Fruit fly (Drosophila melanogaster) S2 (cell line): ENCODE data around the gene CG33702.

Experiments used
- CG8478 ChIP-seq: fragments of >200 bp; optimal IDR thresholded peaks from 2 replicates; lab custom pipeline; 2018
- CTCF ChIP-seq, 2 experiments: fragments of >200 bp; optimal IDR thresholded peaks; 2 replicates each; lab custom pipeline; 2018

Gene CG33702

dm6 chr3L:9491331-9491730 is 21.9 kb downstream of the CG33702 start:
- no peak for TF ChIP-seq CG8478 (lab: Kevin White, UChicago)
- TF ChIP-seq CTCF (optimal IDR thresholded peaks at IDR 0.05; lab: Kevin White, UChicago): no peak

- no peak for TF ChIP-seq CG8478 (lab: Kevin White, UChicago)
- no peak for TF ChIP-seq CTCF (optimal IDR thresholded peaks at IDR 0.05; lab: Kevin White, UChicago)
Observed at dm6 chr3L:9490432-9490831, 22.8 kb downstream of the CG33702 start.

- TF ChIP-seq CG8478 (lab: Kevin White, UChicago): no peak
- TF ChIP-seq CTCF (optimal IDR thresholded peaks at IDR 0.05; lab: Kevin White, UChicago): no peak
Observed at dm6 chr3L:9489627-9490026, 23.6 kb downstream of the CG33702 start.

- TF ChIP-seq CG8478 (lab: Kevin White, UChicago) (no peak), CTCF (optimal IDR thresholded peaks at IDR 0.05; lab: Kevin White, UChicago) (no peak)
Observed at dm6 chr3L:9489133-9489532, 24.1 kb downstream of the CG33702 start, which contains the start of gene CG32036. Gene CG32036, minus strand, starts transcription at chr3L:9489233.

dm6 chr3L:9487586-9487985 is 25.6 kb downstream of the CG33702 start, which contains the start of gene pall:
Gene pall, minus strand, starts transcription at chr3L:9487790.
- peak in 1 of 2 experiments; percentile 6 for TF ChIP-seq CTCF (optimal IDR thresholded peaks at IDR 0.05; lab: Kevin White, UChicago)
- no peak for TF ChIP-seq CG8478 (lab: Kevin White, UChicago)

- no peak for TF ChIP-seq CG8478 (lab: Kevin White, UChicago)
- TF ChIP-seq CTCF (optimal IDR thresholded peaks at IDR 0.05; lab: Kevin White, UChicago): peak; percentile 11 to 47
Observed at dm6 chr3L:9476829-9477228, 36.4 kb downstream of the CG33702 start, which contains the start of the genes Uch-L5 and Jarid2. Gene Uch-L5, minus strand, starts transcription at chr3L:9476965. Gene Jarid2, plus strand, starts transcription at chr3L:9477038.

dm6 chr3L:9471151-9471903 is 41.9 kb downstream of the CG33702 start:
- TF ChIP-seq CG8478 (lab: Kevin White, UChicago): no peak

dm6 chr3L:9469079-9469478 is 44.1 kb downstream of the CG33702 start:
- no peak for TF ChIP-seq CTCF (optimal IDR thresholded peaks at IDR 0.05; lab: Kevin White, UChicago)
- TF ChIP-seq CG8478 (lab: Kevin White, UChicago): no peak

dm6 chr3L:9468261-9468890 is 44.8 kb downstream of the CG33702 start:
- TF ChIP-seq CG8478 (lab: Kevin White, UChicago): no peak
- TF ChIP-seq CTCF (optimal IDR thresholded peaks at IDR 0.05; lab: Kevin White, UChicago): no peak

- no peak for TF ChIP-seq CTCF (optimal IDR thresholded peaks at IDR 0.05; lab: Kevin White, UChicago)
- TF ChIP-seq CG8478 (lab: Kevin White, UChicago): no peak
Observed at dm6 chr3L:9467763-9468206, 45.4 kb downstream of the CG33702 start.

dm6 chr3L:9467267-9467666 is 45.9 kb downstream of the CG33702 start:
- TF ChIP-seq CTCF (optimal IDR thresholded peaks at IDR 0.05; lab: Kevin White, UChicago): no peak
- no peak for TF ChIP-seq CG8478 (lab: Kevin White, UChicago)

dm6 chr3L:9466595-9466994 is 46.6 kb downstream of the CG33702 start:
- TF ChIP-seq CG8478 (lab: Kevin White, UChicago) (no peak), CTCF (optimal IDR thresholded peaks at IDR 0.05; lab: Kevin White, UChicago) (no peak)

- TF ChIP-seq CG8478 (lab: Kevin White, UChicago): no peak
- no peak for TF ChIP-seq CTCF (optimal IDR thresholded peaks at IDR 0.05; lab: Kevin White, UChicago)
Observed at dm6 chr3L:9465652-9466244, 47.5 kb downstream of the CG33702 start.
